Worm (Caenorhabditis elegans): ENCODE results near the gene F55B12.10.

ce11 chrV:13889516-13889915 lies 50.0 kb downstream of the F55B12.10 start, which contains the start of gene spp-12:
- TF ChIP-seq dao-5 (tag; optimal IDR thresholded peaks at IDR 0.05) (no peak), him-1 (tag; optimal IDR thresholded peaks at IDR 0.05) (no peak)
